Worm (Caenorhabditis elegans): ENCODE data around the gene Y116F11B.13.

DNA sequence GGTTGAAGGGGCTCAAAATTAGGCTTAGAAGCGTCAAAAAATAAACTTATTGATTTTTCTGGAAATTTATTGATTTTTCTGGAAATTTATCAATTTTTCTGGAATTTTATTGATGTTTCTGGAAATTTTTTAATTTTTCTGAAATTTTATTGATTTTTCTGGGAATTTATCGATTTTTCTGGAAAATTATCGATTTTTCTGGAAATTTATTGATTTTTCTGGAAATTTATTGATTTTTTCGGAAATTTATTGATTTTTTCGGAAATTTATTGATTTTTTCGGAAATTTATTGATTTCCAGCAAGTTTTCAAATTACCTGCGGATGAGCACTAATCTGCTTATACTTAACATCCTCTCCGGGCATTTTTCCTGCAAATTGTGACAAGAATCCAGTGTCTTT lies 18.8 kb downstream of the Y116F11B.13 start:
- TF ChIP-seq dao-5 (tag; optimal IDR thresholded peaks at IDR 0.05): no peak
- no peak for TF ChIP-seq him-1 (tag; optimal IDR thresholded peaks at IDR 0.05)
